Worm (Caenorhabditis elegans): ENCODE measurements around the gene ulp-1.

Gene ulp-1

ce11 chrIII:5200349-5200748, 30.8 kb upstream of the ulp-1 start:
- no peak for TF ChIP-seq bed-3 (GFP tag; optimal IDR thresholded peaks at IDR 0.05)
- no peak for TF ChIP-seq mep-1 (tag; optimal IDR thresholded peaks at IDR 0.05)
- TF ChIP-seq nhr-28 (tag; optimal IDR thresholded peaks at IDR 0.05): no peak
- no peak for TF ChIP-seq sptf-1 (tag; optimal IDR thresholded peaks at IDR 0.05)
- no peak for TF ChIP-seq mls-2 (tag; optimal IDR thresholded peaks at IDR 0.05)
- TF ChIP-seq mab-5 (tag; optimal IDR thresholded peaks at IDR 0.05): no peak
- TF ChIP-seq nhr-237 (tag; optimal IDR thresholded peaks at IDR 0.05): no peak
- TF ChIP-seq lsy-2 (tag; optimal IDR thresholded peaks at IDR 0.05): no peak
- no peak for TF ChIP-seq ceh-39 (tag; optimal IDR thresholded peaks at IDR 0.05)

DNA sequence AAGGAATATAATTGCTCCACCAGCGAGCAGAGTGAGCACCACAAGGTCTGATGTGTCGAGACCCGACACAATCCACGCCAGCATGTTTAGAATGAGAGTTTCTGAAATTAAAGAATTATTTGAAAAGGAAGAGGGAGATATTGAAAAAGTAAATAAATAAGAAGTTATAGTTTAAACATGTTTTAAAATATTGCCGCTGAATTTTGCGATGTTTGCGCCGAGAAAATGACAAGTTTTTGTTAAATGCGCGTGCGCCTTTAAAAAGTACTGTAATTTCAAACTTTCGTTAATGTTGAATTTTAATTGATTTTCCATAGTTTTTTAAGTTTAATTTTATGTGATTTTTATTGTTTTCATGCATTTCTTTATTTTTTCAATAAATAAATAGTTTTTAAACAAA, 30.0 kb upstream of the ulp-1 start, which contains the start of gene emb-8:
TSS of gene emb-8 (minus strand) at position 101 of the 400 bp plus-strand sequence.
- no peak for TF ChIP-seq flh-1 (GFP tag; optimal IDR thresholded peaks at IDR 0.05)
- no peak for TF ChIP-seq nhr-76 (tag; optimal IDR thresholded peaks at IDR 0.05)
- TF ChIP-seq nhr-237 (tag; optimal IDR thresholded peaks at IDR 0.05): no peak
- TF ChIP-seq hlh-1 (tag; optimal IDR thresholded peaks at IDR 0.05): no peak
- TF ChIP-seq tbx-8 (GFP tag; optimal IDR thresholded peaks at IDR 0.05): no peak
- TF ChIP-seq lsy-2 (tag; optimal IDR thresholded peaks at IDR 0.05): no peak
- TF ChIP-seq zip-8 (tag; optimal IDR thresholded peaks at IDR 0.05): no peak
- TF ChIP-seq ceh-83 (GFP tag; optimal IDR thresholded peaks at IDR 0.05): no peak

DNA sequence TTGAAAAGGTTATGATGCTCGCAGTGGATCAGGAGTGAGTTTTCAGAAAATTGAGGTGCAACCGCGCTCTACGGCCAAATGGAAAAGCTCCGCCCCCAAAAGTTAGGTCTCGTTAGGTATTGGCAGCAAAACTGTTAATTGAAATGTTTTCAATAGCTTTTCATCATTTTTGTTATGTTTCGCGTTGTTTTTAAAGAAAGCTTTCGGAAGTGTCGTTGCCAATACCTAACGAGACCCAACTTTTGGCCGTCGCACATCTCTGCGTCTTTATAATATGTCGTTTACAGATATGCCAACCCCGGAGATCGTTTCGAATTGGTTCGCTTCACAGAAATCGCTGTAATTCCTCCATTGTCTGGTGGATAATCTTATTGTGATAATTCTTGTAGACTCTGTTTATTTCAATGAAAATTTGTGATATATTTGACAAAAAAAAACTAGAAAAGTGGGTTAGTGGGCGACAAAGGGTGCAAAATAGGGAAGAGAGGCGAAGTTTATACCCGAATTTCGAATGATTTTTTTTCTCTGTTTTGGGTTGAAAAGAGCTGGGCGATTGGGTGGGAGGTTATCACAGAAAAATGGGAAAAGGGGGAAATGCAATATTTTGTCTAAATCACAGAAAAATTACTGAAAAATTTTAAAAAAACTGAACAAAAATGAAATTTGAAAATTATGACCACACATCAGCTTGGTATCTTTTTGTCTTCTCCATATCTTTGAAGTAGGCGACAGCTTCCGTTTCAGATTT, 26.9 kb upstream of the ulp-1 start:
- TF ChIP-seq ceh-83 (GFP tag; optimal IDR thresholded peaks at IDR 0.05) (no peak), mep-1 (tag; optimal IDR thresholded peaks at IDR 0.05) (peak; percentile 18), unc-62 (GFP tag; optimal IDR thresholded peaks at IDR 0.05) (no peak)

ce11 chrIII:5195690-5196089, 26.1 kb upstream of the ulp-1 start, which contains the start of gene moc-6:
Gene moc-6, plus strand, starts transcription at chrIII:5195990.
- no peak for TF ChIP-seq sem-2 (GFP tag; optimal IDR thresholded peaks at IDR 0.05)
- no peak for TF ChIP-seq unc-39 (tag; optimal IDR thresholded peaks at IDR 0.05)
- no peak for TF ChIP-seq M03D4.4 (tag; optimal IDR thresholded peaks at IDR 0.05)
- TF ChIP-seq bed-3 (GFP tag; optimal IDR thresholded peaks at IDR 0.05): no peak

DNA sequence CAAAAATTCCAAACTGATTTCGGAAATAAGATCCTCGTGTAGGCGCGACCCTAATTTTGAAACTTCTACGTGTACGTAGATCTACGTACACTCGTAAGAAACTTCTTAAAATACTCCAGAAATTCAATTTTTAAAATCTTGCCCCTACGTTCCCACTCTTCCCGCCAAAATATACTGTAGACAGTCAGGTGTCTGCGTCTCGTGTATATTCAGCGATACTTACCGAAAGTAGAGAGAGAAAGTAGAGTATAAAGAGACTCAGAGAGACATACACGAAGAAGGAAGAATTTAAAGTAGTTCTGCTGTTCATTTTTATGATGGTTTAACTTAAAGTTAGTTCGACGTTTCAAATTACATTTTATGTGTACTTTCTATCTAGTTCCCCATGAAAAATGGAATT, 23.7 kb upstream of the ulp-1 start:
- TF ChIP-seq lsy-2 (tag; optimal IDR thresholded peaks at IDR 0.05) (peak; percentile 42), nhr-76 (tag; optimal IDR thresholded peaks at IDR 0.05) (no peak)

ce11 chrIII:5190671-5191174, 21.1 kb upstream of the ulp-1 start, which contains the start of gene hira-1:
Gene hira-1, plus strand, starts transcription at chrIII:5191124.
- TF ChIP-seq ces-1 (GFP tag; optimal IDR thresholded peaks at IDR 0.05): peak; percentile 68
- TF ChIP-seq lin-13 (tag; optimal IDR thresholded peaks at IDR 0.05): no peak

ce11 chrIII:5190179-5190578, 20.6 kb upstream of the ulp-1 start:
- TF ChIP-seq lsy-2 (tag; optimal IDR thresholded peaks at IDR 0.05) (no peak), zip-8 (tag; optimal IDR thresholded peaks at IDR 0.05) (no peak), ces-1 (GFP tag; optimal IDR thresholded peaks at IDR 0.05) (no peak), tbx-8 (GFP tag; optimal IDR thresholded peaks at IDR 0.05) (no peak), unc-39 (tag; optimal IDR thresholded peaks at IDR 0.05) (no peak), hlh-1 (tag; optimal IDR thresholded peaks at IDR 0.05) (no peak), mls-2 (tag; optimal IDR thresholded peaks at IDR 0.05) (no peak), unc-120 (tag; optimal IDR thresholded peaks at IDR 0.05; ENCODE audit: poor library complexity, severe bottlenecking) (no peak), nhr-28 (tag; optimal IDR thresholded peaks at IDR 0.05) (no peak), elt-1 (tag; optimal IDR thresholded peaks at IDR 0.05; ENCODE audit: borderline replicate concordance, insufficient read depth) (no peak), mab-5 (tag; optimal IDR thresholded peaks at IDR 0.05) (no peak), nhr-2 (tag; optimal IDR thresholded peaks at IDR 0.05) (no peak)

DNA sequence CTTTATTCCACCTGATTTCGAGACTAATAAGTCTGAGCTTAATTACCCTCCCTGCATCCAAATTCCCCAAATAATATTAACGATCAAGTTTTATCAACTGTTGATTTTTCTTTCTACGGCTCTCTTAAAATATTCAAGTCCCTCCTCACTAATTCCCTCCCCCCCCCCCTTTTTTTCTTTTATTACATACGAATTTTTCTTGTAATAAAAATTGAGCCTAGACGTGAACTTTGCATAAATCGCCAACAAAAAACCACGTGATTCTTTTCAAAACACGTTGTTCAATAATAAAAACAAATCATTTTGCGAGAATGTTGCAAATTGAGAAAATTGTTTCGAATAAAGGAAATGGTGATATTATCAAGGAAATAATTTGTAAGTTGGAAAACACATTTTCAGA, 18.8 kb upstream of the ulp-1 start, which contains the start of gene K10D2.8:
TSS of gene K10D2.8 (plus strand) at position 301 of the 400 bp plus-strand sequence.
- TF ChIP-seq sem-2 (GFP tag; optimal IDR thresholded peaks at IDR 0.05) (no peak), mep-1 (tag; optimal IDR thresholded peaks at IDR 0.05) (no peak), ceh-39 (tag; optimal IDR thresholded peaks at IDR 0.05) (no peak), flh-1 (GFP tag; optimal IDR thresholded peaks at IDR 0.05) (no peak), nhr-12 (tag; optimal IDR thresholded peaks at IDR 0.05) (no peak), bed-3 (GFP tag; optimal IDR thresholded peaks at IDR 0.05) (no peak), ceh-83 (GFP tag; optimal IDR thresholded peaks at IDR 0.05) (no peak)

Data from whole organism, mixed stage, embryonic.